Fruit fly (Drosophila melanogaster) whole organism, pupa: ENCODE measurements around the gene IntS12.

ENCODE experiments used
- CG10348 ChIP-seq: fragments of 200-800 bp; sonication (Bioruptor generic); IDR thresholded peaks from 2 replicates; pipeline ENCODE4 v1.3.6; 2022; ENCODE audit warnings: missing biosample characterization, missing genetic modification characterization
- CG12605 ChIP-seq: fragments of 200-800 bp; sonication (Bioruptor generic); IDR thresholded peaks from 2 replicates; pipeline ENCODE4 v1.3.6; 2022; ENCODE audit warnings: missing biosample characterization, missing genetic modification characterization
- CG13204 ChIP-seq: fragments of 200-800 bp; sonication (Bioruptor generic); optimal IDR thresholded peaks from 2 replicates; lab custom pipeline; 2018; ENCODE audit warnings: missing biosample characterization, mild to moderate bottlenecking, missing genetic modification characterization, moderate library complexity
- CG14655 ChIP-seq: fragments of 200-800 bp; sonication (Bioruptor generic); optimal IDR thresholded peaks from 3 replicates; lab custom pipeline; 2017; ENCODE audit warnings: mild to moderate bottlenecking, missing biosample characterization, missing genetic modification reagents, missing genetic modification characterization
- CG15710 ChIP-seq: fragments of 200-800 bp; sonication (Bioruptor generic); optimal IDR thresholded peaks from 2 replicates; lab custom pipeline; 2018; ENCODE audit warnings: missing biosample characterization, mild to moderate bottlenecking, missing genetic modification characterization, moderate library complexity
- CG17806 ChIP-seq: fragments of 200-800 bp; sonication (Bioruptor generic); optimal IDR thresholded peaks from 2 replicates; lab custom pipeline; 2018; ENCODE audit warnings: missing biosample characterization, mild to moderate bottlenecking, missing genetic modification characterization, moderate library complexity
- CG32121 ChIP-seq: fragments of 200-800 bp; sonication (Bioruptor generic); IDR thresholded peaks from 2 replicates; pipeline ENCODE4 v1.3.6; 2022; ENCODE audit warnings: missing biosample characterization, missing genetic modification characterization
- CG34367 ChIP-seq: fragments of 200-800 bp; sonication (Bioruptor generic); optimal IDR thresholded peaks from 2 replicates; lab custom pipeline; 2018; ENCODE audit warnings: missing biosample characterization, mild to moderate bottlenecking, missing genetic modification characterization
- CG4496 ChIP-seq: fragments of 200-800 bp; sonication (Bioruptor generic); IDR thresholded peaks from 3 replicates; pipeline ENCODE4 v1.3.6; 2022; ENCODE audit warnings: missing biosample characterization, missing genetic modification characterization
- CG8159 ChIP-seq: fragments of 200-800 bp; sonication (Bioruptor generic); optimal IDR thresholded peaks from 3 replicates; lab custom pipeline; 2018; ENCODE audit warnings: missing biosample characterization, mild to moderate bottlenecking, missing genetic modification characterization, moderate library complexity
- CG8301 ChIP-seq: fragments of 200-800 bp; sonication (Bioruptor generic); optimal IDR thresholded peaks from 2 replicates; lab custom pipeline; 2018; ENCODE audit warnings: missing biosample characterization, mild to moderate bottlenecking, missing genetic modification characterization
- CG9948 ChIP-seq: fragments of 200-800 bp; sonication (Bioruptor generic); optimal IDR thresholded peaks from 2 replicates; lab custom pipeline; 2018; ENCODE audit warnings: missing biosample characterization, mild to moderate bottlenecking, missing genetic modification characterization, moderate library complexity
- D1 ChIP-seq: fragments of 200-800 bp; sonication (Bioruptor generic); optimal IDR thresholded peaks from 2 replicates; lab custom pipeline; 2018; ENCODE audit warnings: missing biosample characterization, mild to moderate bottlenecking, missing genetic modification characterization, moderate library complexity
- EcR ChIP-seq: fragments of 200-800 bp; sonication (Bioruptor generic); optimal IDR thresholded peaks from 3 replicates; lab custom pipeline; 2019; ENCODE audit warnings: missing biosample characterization, missing genetic modification characterization, mild to moderate bottlenecking, moderate library complexity, missing genetic modification reagents
- Ets98B ChIP-seq: fragments of 200-800 bp; sonication (Bioruptor generic); IDR thresholded peaks from 2 replicates; pipeline ENCODE4 v1.3.6; 2022; ENCODE audit warnings: missing biosample characterization, missing genetic modification characterization
- Pif1A ChIP-seq: fragments of 200-800 bp; sonication (Bioruptor generic); optimal IDR thresholded peaks from 3 replicates; lab custom pipeline; 2016; ENCODE audit warnings: missing biosample characterization, missing genetic modification characterization
- Pif1B ChIP-seq: fragments of 200-800 bp; sonication (Bioruptor generic); optimal IDR thresholded peaks from 3 replicates; lab custom pipeline; 2016; ENCODE audit warnings: missing biosample characterization, missing genetic modification characterization
- Snoo ChIP-seq: fragments of 200-800 bp; sonication (Bioruptor generic); optimal IDR thresholded peaks from 3 replicates; lab custom pipeline; 2017; ENCODE audit warnings: missing biosample characterization, mild to moderate bottlenecking, missing genetic modification characterization, inconsistent platforms
- fd96Ca ChIP-seq: fragments of 200-800 bp; sonication (Bioruptor generic); IDR thresholded peaks from 3 replicates; pipeline ENCODE4 v1.3.6; 2022; ENCODE audit warnings: missing biosample characterization, missing genetic modification characterization
- gl ChIP-seq: fragments of 200-800 bp; sonication (Bioruptor generic); optimal IDR thresholded peaks from 2 replicates; lab custom pipeline; 2018; ENCODE audit warnings: missing biosample characterization, mild to moderate bottlenecking, missing genetic modification characterization
- rn ChIP-seq: fragments of 200-800 bp; sonication (Bioruptor generic); IDR thresholded peaks from 2 replicates; pipeline ENCODE4 v1.3.6; 2022; ENCODE audit warnings: missing biosample characterization, missing genetic modification characterization

Gene IntS12

DNA sequence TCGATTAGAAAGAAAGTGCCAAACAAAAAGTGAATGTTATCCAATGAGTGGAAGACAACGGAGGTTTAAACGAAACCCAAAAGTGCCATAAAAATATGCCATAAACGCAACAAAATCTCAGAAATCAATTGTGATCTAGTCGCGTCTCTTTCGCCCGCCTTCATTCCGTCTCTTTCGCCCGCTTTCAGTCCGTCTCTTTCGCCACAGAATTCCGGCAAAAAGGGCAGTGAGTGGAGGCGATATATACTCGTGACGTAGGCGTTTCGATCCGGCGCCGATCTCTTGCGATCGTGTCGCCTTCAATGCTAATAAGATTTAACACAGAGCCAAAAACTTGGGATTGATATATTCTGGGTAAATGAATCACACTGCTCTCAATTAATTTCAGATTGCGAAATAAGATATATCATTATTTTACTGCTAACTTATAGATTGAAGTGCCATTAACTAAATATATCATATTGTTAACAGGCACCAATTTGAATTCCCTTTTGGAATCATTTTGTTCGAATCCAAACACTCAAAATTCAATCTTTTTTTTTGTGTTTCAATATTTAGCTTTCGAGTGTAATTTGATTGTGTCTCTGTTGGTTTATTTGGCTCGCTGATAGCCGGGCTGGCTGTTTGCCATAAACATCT, 25.0 kb downstream of the IntS12 start:
- TF ChIP-seq Pif1B (GFP tag; lab: Kevin White, UChicago) (no peak), CG15710 (tag; lab: Kevin White, UChicago) (no peak), CG12605 (no peak), CG14655 (GFP tag; lab: Kevin White, UChicago) (peak; percentile 3), CG9948 (tag; lab: Kevin White, UChicago) (no peak), Snoo (tag; lab: Kevin White, UChicago) (peak; percentile 15), CG17806 (no peak), Pif1A (GFP tag; lab: Kevin White, UChicago) (no peak), CG32121 (GFP tag; lab: Robert Waterston, UW) (peak; percentile 31; the same call in 1 of the 2 replicates), Ets98B (GFP tag; lab: Robert Waterston, UW) (no peak), CG10348 (no peak)
- TF ChIP-seq, all 21 proteins: peak for 3

DNA sequence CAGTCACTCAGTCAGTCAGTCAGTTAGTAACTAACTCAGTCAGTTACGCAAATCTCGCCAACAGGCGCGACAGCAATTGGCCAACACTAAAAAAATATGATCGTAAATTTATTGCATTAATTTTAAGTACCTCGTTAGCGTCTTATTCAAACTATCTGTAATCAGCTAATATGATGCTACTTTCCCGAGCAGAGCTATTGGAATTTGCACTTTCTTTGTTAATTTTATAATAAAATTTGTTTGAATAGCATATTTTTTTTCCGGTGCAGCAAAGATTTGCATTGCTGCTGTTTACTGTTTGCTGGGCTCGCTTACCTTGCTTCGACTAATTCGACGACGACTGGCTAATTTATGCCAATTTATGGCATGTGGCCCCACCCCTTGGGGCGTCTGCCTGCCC, 26.9 kb downstream of the IntS12 start:
- TF ChIP-seq Snoo (tag; lab: Kevin White, UChicago) (no peak), CG13204 (GFP tag; lab: Kevin White, UChicago) (no peak), gl (no peak), CG12605 (no peak), rn (GFP tag; lab: Robert Waterston, UW) (peak; percentile 50; the same call in 1 of the 2 replicates), CG8301 (tag; lab: Kevin White, UChicago) (no peak), CG8159 (peak; percentile 5), fd96Ca (GFP tag; lab: Robert Waterston, UW) (0 out of 3 replicates have a peak, but pooled peaks have one; percentile 17), Pif1B (GFP tag; lab: Kevin White, UChicago) (no peak), CG14655 (GFP tag; lab: Kevin White, UChicago) (peak; percentile 28), D1 (tag; lab: Kevin White, UChicago) (no peak), CG9948 (tag; lab: Kevin White, UChicago) (peak; percentile 23), Pif1A (GFP tag; lab: Kevin White, UChicago) (peak; percentile 9), CG15710 (tag; lab: Kevin White, UChicago) (no peak), CG4496 (no peak), CG10348 (no peak), CG34367 (no peak), CG32121 (GFP tag; lab: Robert Waterston, UW) (peak; percentile 25; the same call in 1 of the 2 replicates), Ets98B (GFP tag; lab: Robert Waterston, UW) (0 out of 2 replicates have a peak, but pooled peaks have one; percentile 25), EcR (GFP tag; lab: Kevin White, UChicago) (no peak), CG17806 (peak; percentile 5)

DNA sequence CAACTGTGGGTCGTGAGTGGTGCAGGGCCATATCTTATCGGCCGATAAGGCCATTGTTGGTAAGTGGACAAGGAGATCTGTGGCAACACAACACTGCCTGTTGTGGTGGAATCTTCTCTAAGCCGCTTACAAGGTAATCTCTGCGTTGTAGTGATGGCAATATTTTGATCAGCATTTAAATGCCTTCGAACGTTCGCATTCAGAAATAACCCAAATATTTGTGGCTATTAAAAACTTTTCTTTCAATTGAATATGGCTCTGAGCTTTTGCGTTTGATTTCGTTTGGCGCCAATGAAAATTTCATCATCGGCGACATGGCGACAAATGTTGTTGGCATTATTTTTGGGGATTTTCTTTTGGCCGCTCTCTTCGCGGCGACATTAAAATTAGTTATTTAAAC, 27.3 kb downstream of the IntS12 start:
- TF ChIP-seq EcR (GFP tag; lab: Kevin White, UChicago) = no peak
- no peak for TF ChIP-seq CG8159
- no peak for TF ChIP-seq CG34367
- TF ChIP-seq Pif1B (GFP tag; lab: Kevin White, UChicago) = no peak
- no peak for TF ChIP-seq CG8301 (tag; lab: Kevin White, UChicago)
- no peak for TF ChIP-seq gl
- no peak for TF ChIP-seq CG15710 (tag; lab: Kevin White, UChicago)
- TF ChIP-seq CG17806 = no peak
- no peak for TF ChIP-seq fd96Ca (GFP tag; lab: Robert Waterston, UW)
- no peak for TF ChIP-seq rn (GFP tag; lab: Robert Waterston, UW)
- no peak for TF ChIP-seq CG14655 (GFP tag; lab: Kevin White, UChicago)
- no peak for TF ChIP-seq CG32121 (GFP tag; lab: Robert Waterston, UW)
- no peak for TF ChIP-seq CG10348
- no peak for TF ChIP-seq CG9948 (tag; lab: Kevin White, UChicago)
- TF ChIP-seq Pif1A (GFP tag; lab: Kevin White, UChicago) = no peak
- no peak for TF ChIP-seq CG13204 (GFP tag; lab: Kevin White, UChicago)
- TF ChIP-seq Snoo (tag; lab: Kevin White, UChicago) = no peak
- TF ChIP-seq Ets98B (GFP tag; lab: Robert Waterston, UW) = no peak
- TF ChIP-seq D1 (tag; lab: Kevin White, UChicago) = no peak
- no peak for TF ChIP-seq CG4496

DNA sequence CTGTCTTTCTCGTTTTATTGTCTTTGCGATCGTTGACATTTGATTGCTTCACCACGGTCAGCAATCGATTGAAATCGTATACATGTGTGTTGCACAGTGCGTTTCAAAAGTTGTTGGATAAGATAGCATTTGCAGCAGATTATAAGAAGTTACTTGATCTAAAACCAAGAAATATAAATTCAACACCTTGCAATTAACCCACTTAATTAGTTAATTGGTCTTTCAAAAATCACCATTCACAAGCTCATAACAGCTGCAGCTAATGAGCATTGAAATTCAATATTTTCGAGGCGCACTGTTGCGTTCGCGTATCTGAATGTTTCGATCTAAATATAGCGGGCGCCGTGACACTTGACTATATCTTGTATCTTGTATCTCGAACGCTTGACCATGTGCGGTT, 29.6 kb downstream of the IntS12 start:
- TF ChIP-seq fd96Ca (GFP tag; lab: Robert Waterston, UW) = peak; percentile 60; the same call in 2 of the 3 replicates
- peak; percentile 14 for TF ChIP-seq gl
- peak; percentile 47 for TF ChIP-seq CG34367
- peak; percentile 39 for TF ChIP-seq CG14655 (GFP tag; lab: Kevin White, UChicago)
- no peak for TF ChIP-seq CG17806
- peak; percentile 24 for TF ChIP-seq Pif1B (GFP tag; lab: Kevin White, UChicago)
- no peak for TF ChIP-seq Snoo (tag; lab: Kevin White, UChicago)
- peak; percentile 72 for TF ChIP-seq CG15710 (tag; lab: Kevin White, UChicago)
- TF ChIP-seq EcR (GFP tag; lab: Kevin White, UChicago) = peak; percentile 80
- peak; percentile 36; the same call in 1 of the 2 replicates for TF ChIP-seq CG10348
- peak; percentile 50; the same call in 1 of the 3 replicates for TF ChIP-seq CG4496
- peak; percentile 34 for TF ChIP-seq CG9948 (tag; lab: Kevin White, UChicago)
- peak; percentile 24; the same call in 1 of the 2 replicates for TF ChIP-seq Ets98B (GFP tag; lab: Robert Waterston, UW)
- no peak for TF ChIP-seq CG8159
- TF ChIP-seq CG12605 = no peak
- peak; percentile 27 for TF ChIP-seq CG13204 (GFP tag; lab: Kevin White, UChicago)
- TF ChIP-seq CG32121 (GFP tag; lab: Robert Waterston, UW) = peak; percentile 26; the same call in 1 of the 2 replicates
- peak; percentile 40 for TF ChIP-seq Pif1A (GFP tag; lab: Kevin White, UChicago)
- no peak for TF ChIP-seq D1 (tag; lab: Kevin White, UChicago)
- peak; percentile 1 for TF ChIP-seq CG8301 (tag; lab: Kevin White, UChicago)
- TF ChIP-seq rn (GFP tag; lab: Robert Waterston, UW) = no peak
